Fruit fly (Drosophila melanogaster): ENCODE results near the gene Tim9a.

dm6 chrX:13395020-13395419 lies 10.0 kb downstream of the Tim9a start:
- TF ChIP-seq usp (GFP tag; optimal IDR thresholded peaks at IDR 0.05) (no peak), Dll (optimal IDR thresholded peaks at IDR 0.05) (no peak), EcR (GFP tag; optimal IDR thresholded peaks at IDR 0.05) (no peak)

Measured in whole organism.